Worm (Caenorhabditis elegans) whole organism, young adult: ENCODE results near the gene T02C12.5.
A peak's percentile ranks its signal among the peaks of the same experiment; 100 is the strongest.

Experiments used
- B0019.2 ChIP-seq: fragments of 200-800 bp; sonication (Bioruptor generic); conservative IDR thresholded peaks from 2 replicates; pipeline ENCODE4 v1.3.6; 2022; ENCODE audit warnings: missing genetic modification reagents, missing genetic modification characterization, missing compliant biosample characterization
- B0261.1 ChIP-seq: sonication (generic microtip); optimal IDR thresholded peaks from 2 replicates; lab custom pipeline; 2016; ENCODE audit warnings: mild to moderate bottlenecking, missing genetic modification characterization, moderate library complexity, missing compliant biosample characterization
- C17E4.6 ChIP-seq: fragments of 200-800 bp; sonication (Bioruptor generic); IDR thresholded peaks from 2 replicates; pipeline ENCODE4 v1.3.6; 2022; ENCODE audit warnings: missing genetic modification reagents, missing genetic modification characterization, missing compliant biosample characterization
- F37B4.10 ChIP-seq: fragments of 200-800 bp; sonication (Bioruptor generic); IDR thresholded peaks from 2 replicates; pipeline ENCODE4 v1.3.6; 2022; ENCODE audit warnings: missing genetic modification characterization, missing compliant biosample characterization
- F39B2.1 ChIP-seq: fragments of 200-800 bp; sonication (Bioruptor generic); IDR thresholded peaks from 2 replicates; pipeline ENCODE4 v1.3.6; 2022; ENCODE audit warnings: missing genetic modification reagents, missing genetic modification characterization, missing compliant biosample characterization
- F55B11.4 ChIP-seq: sonication (generic microtip); optimal IDR thresholded peaks from 2 replicates; lab custom pipeline; 2016; ENCODE audit warnings: missing compliant biosample characterization, missing genetic modification characterization, borderline replicate concordance; ENCODE audit not compliant: insufficient read depth
- F57C9.4 ChIP-seq: sonication (generic microtip); optimal IDR thresholded peaks from 2 replicates; lab custom pipeline; 2017; ENCODE audit warnings: mild to moderate bottlenecking, missing genetic modification characterization, missing compliant biosample characterization
- K11D2.4 ChIP-seq: fragments of 200-800 bp; sonication (Bioruptor generic); IDR thresholded peaks from 2 replicates; pipeline ENCODE4 v1.3.6; 2022; ENCODE audit warnings: missing genetic modification reagents, missing genetic modification characterization, missing compliant biosample characterization
- K12H6.12 ChIP-seq: fragments of 200-800 bp; sonication (Bioruptor generic); optimal IDR thresholded peaks from 2 replicates; lab custom pipeline; 2018; ENCODE audit warnings: mild to moderate bottlenecking, missing genetic modification characterization, missing compliant biosample characterization
- Y53F4B.3 ChIP-seq: fragments of 200-800 bp; sonication (Bioruptor generic); IDR thresholded peaks from 2 replicates; pipeline ENCODE4 v1.3.6; 2022; ENCODE audit warnings: missing genetic modification reagents, missing genetic modification characterization, missing compliant biosample characterization
- Y53G8AR.9 ChIP-seq: fragments of 200-800 bp; sonication (Bioruptor generic); conservative IDR thresholded peaks from 2 replicates; pipeline ENCODE4 v1.3.6; 2022; ENCODE audit warnings: missing genetic modification reagents, missing genetic modification characterization, missing compliant biosample characterization
- Y67H2A.10 ChIP-seq: fragments of 200-800 bp; sonication (Bioruptor generic); conservative IDR thresholded peaks from 2 replicates; pipeline ENCODE4 v1.3.6; 2022; ENCODE audit warnings: missing genetic modification reagents, missing genetic modification characterization, missing compliant biosample characterization
- ZK185.1 ChIP-seq: sonication (generic microtip); optimal IDR thresholded peaks from 2 replicates; lab custom pipeline; 2016; ENCODE audit warnings: mild to moderate bottlenecking, missing genetic modification characterization, missing compliant biosample characterization; ENCODE audit not compliant: poor library complexity, severe bottlenecking
- akir-1 ChIP-seq: fragments of 200-800 bp; sonication (Bioruptor generic); optimal IDR thresholded peaks from 2 replicates; lab custom pipeline; 2018; ENCODE audit warnings: mild to moderate bottlenecking, missing genetic modification characterization, moderate library complexity, missing compliant biosample characterization
- ama-1 ChIP-seq, 3 experiments: fragments of 150-350 bp in 1 of 3; sonication (generic microtip) in 2 of 3; optimal IDR thresholded peaks; 2 replicates each; lab custom pipeline; 2014 to 2018; ENCODE audit warnings: missing biosample characterization in 2 of 3, missing genetic modification characterization in 2 of 3, missing genetic modification reagents in 2 of 3
- athp-1 ChIP-seq: sonication (generic microtip); optimal IDR thresholded peaks from 2 replicates; lab custom pipeline; 2017; ENCODE audit warnings: mild to moderate bottlenecking, missing genetic modification characterization, missing compliant biosample characterization
- attf-3 ChIP-seq: fragments of 200-800 bp; sonication (Bioruptor generic); conservative IDR thresholded peaks from 2 replicates; pipeline ENCODE4 v1.3.6; 2022; ENCODE audit warnings: missing genetic modification reagents, missing genetic modification characterization, missing compliant biosample characterization
- attf-5 ChIP-seq: fragments of 200-800 bp; sonication (Bioruptor generic); optimal IDR thresholded peaks from 2 replicates; lab custom pipeline; 2018; ENCODE audit warnings: mild to moderate bottlenecking, missing genetic modification characterization, missing compliant biosample characterization
- attf-6 ChIP-seq: fragments of 200-800 bp; sonication (Bioruptor generic); IDR thresholded peaks from 2 replicates; pipeline ENCODE4 v1.3.6; 2022; ENCODE audit warnings: missing genetic modification reagents, missing genetic modification characterization, missing compliant biosample characterization
- cebp-2 ChIP-seq: fragments of 200-800 bp; sonication (Bioruptor generic); IDR thresholded peaks from 2 replicates; pipeline ENCODE4 v1.3.6; 2022; ENCODE audit warnings: missing genetic modification characterization, missing compliant biosample characterization
- ceh-58 ChIP-seq: fragments of 200-800 bp; sonication (Bioruptor generic); IDR thresholded peaks from 2 replicates; pipeline ENCODE4 v1.3.6; 2022; ENCODE audit warnings: missing genetic modification characterization, missing compliant biosample characterization
- ceh-91 ChIP-seq: fragments of 200-800 bp; sonication (Bioruptor generic); IDR thresholded peaks from 2 replicates; pipeline ENCODE4 v1.3.6; 2022; ENCODE audit warnings: missing genetic modification reagents, missing genetic modification characterization, missing compliant biosample characterization
- egl-18 ChIP-seq: fragments of 200-800 bp; sonication (Bioruptor generic); IDR thresholded peaks from 2 replicates; pipeline ENCODE4 v1.3.6; 2022; ENCODE audit warnings: missing genetic modification reagents, missing genetic modification characterization, missing compliant biosample characterization
- ets-4 ChIP-seq: fragments of 200-800 bp; sonication (Bioruptor generic); optimal IDR thresholded peaks from 2 replicates; lab custom pipeline; 2018; ENCODE audit warnings: mild to moderate bottlenecking, missing genetic modification characterization, missing compliant biosample characterization
- him-1 ChIP-seq: sonication (generic microtip); optimal IDR thresholded peaks from 2 replicates; lab custom pipeline; 2016; ENCODE audit warnings: missing genotype, missing genetic modification reagents, missing genetic modification characterization, missing compliant biosample characterization
- hsf-1 ChIP-seq: fragments of 200-800 bp; sonication (Bioruptor generic); IDR thresholded peaks from 2 replicates; pipeline ENCODE4 v1.3.6; 2022; ENCODE audit warnings: missing genetic modification reagents, missing genetic modification characterization, missing compliant biosample characterization
- lin-26 ChIP-seq: fragments of 200-800 bp; sonication (Bioruptor generic); IDR thresholded peaks from 2 replicates; pipeline ENCODE4 v1.3.6; 2022; ENCODE audit warnings: missing genetic modification reagents, missing genetic modification characterization, missing compliant biosample characterization
- lin-40 ChIP-seq: sonication (generic microtip); optimal IDR thresholded peaks from 2 replicates; lab custom pipeline; 2016; ENCODE audit warnings: missing genetic modification characterization, mild to moderate bottlenecking, missing compliant biosample characterization, missing genotype, missing genetic modification reagents
- lir-1 ChIP-seq: fragments of 200-800 bp; sonication (Bioruptor generic); conservative IDR thresholded peaks from 2 replicates; pipeline ENCODE4 v1.3.6; 2022; ENCODE audit warnings: missing genetic modification reagents, missing genetic modification characterization, missing compliant biosample characterization
- lsl-1 ChIP-seq: fragments of 200-800 bp; sonication (Bioruptor generic); optimal IDR thresholded peaks from 2 replicates; lab custom pipeline; 2018; ENCODE audit warnings: mild to moderate bottlenecking, missing genetic modification characterization, moderate library complexity, missing compliant biosample characterization
- madf-10 ChIP-seq: sonication (generic microtip); optimal IDR thresholded peaks from 2 replicates; lab custom pipeline; 2016; ENCODE audit warnings: mild to moderate bottlenecking, missing genetic modification characterization, missing compliant biosample characterization
- mcd-1 ChIP-seq: fragments of 200-800 bp; sonication (Bioruptor generic); IDR thresholded peaks from 2 replicates; pipeline ENCODE4 v1.3.6; 2022; ENCODE audit warnings: missing genetic modification reagents, missing genetic modification characterization, missing compliant biosample characterization
- nfya-2 ChIP-seq: fragments of 200-800 bp; sonication (Bioruptor generic); IDR thresholded peaks from 2 replicates; pipeline ENCODE4 v1.3.6; 2022; ENCODE audit warnings: missing genetic modification reagents, missing genetic modification characterization, missing compliant biosample characterization
- nhr-90 ChIP-seq: sonication (generic microtip); optimal IDR thresholded peaks from 2 replicates; lab custom pipeline; 2016; ENCODE audit warnings: missing genotype, mild to moderate bottlenecking, missing genetic modification characterization, missing compliant biosample characterization
- pha-4 ChIP-seq: fragments of 150-350 bp; sonication (generic microtip); optimal IDR thresholded peaks from 2 replicates; lab custom pipeline; 2014; ENCODE audit warnings: missing biosample characterization, missing genetic modification reagents, missing genetic modification characterization
- sdz-38 ChIP-seq: sonication (generic microtip); optimal IDR thresholded peaks from 2 replicates; lab custom pipeline; 2016; ENCODE audit warnings: missing genotype, missing genetic modification characterization, missing compliant biosample characterization
- snpc-1.3 ChIP-seq: sonication (generic microtip); optimal IDR thresholded peaks from 2 replicates; lab custom pipeline; 2017; ENCODE audit warnings: missing genetic modification characterization, mild to moderate bottlenecking, missing compliant biosample characterization, antibody characterized with exemption, moderate library complexity, missing genotype, missing genetic modification reagents; ENCODE audit not compliant: insufficient read depth
- snpc-4 ChIP-seq, 5 experiments: fragments of 150-350 bp in 1 of 5; sonication (generic microtip) in 4 of 5; optimal IDR thresholded peaks; 2 replicates each; lab custom pipeline; 2014 to 2018; ENCODE audit warnings: missing genetic modification characterization in 5 of 5, missing biosample characterization in 3 of 5, antibody characterized with exemption in 2 of 5, mild to moderate bottlenecking in 2 of 5, missing compliant biosample characterization in 2 of 5, missing genotype in 2 of 5, moderate library complexity in 2 of 5, missing genetic modification reagents in 1 of 5
- sptf-2 ChIP-seq: fragments of 200-800 bp; sonication (Bioruptor generic); optimal IDR thresholded peaks from 2 replicates; lab custom pipeline; 2018; ENCODE audit warnings: mild to moderate bottlenecking, missing genetic modification characterization, missing compliant biosample characterization
- tbp1 ChIP-seq: fragments of 200-800 bp; sonication (Bioruptor generic); optimal IDR thresholded peaks from 2 replicates; lab custom pipeline; 2018; ENCODE audit warnings: mild to moderate bottlenecking, missing genetic modification characterization, missing compliant biosample characterization
- xnd-1 ChIP-seq: sonication (generic microtip); optimal IDR thresholded peaks from 2 replicates; lab custom pipeline; 2016; ENCODE audit warnings: missing genotype, missing genetic modification reagents, missing genetic modification characterization, missing compliant biosample characterization
- ztf-18 ChIP-seq: sonication (generic microtip); optimal IDR thresholded peaks from 2 replicates; lab custom pipeline; 2016; ENCODE audit warnings: missing genotype, mild to moderate bottlenecking, missing genetic modification characterization, missing compliant biosample characterization
- ztf-3 ChIP-seq: fragments of 200-800 bp; sonication (Bioruptor generic); optimal IDR thresholded peaks from 2 replicates; lab custom pipeline; 2018; ENCODE audit warnings: mild to moderate bottlenecking, missing genetic modification characterization, missing compliant biosample characterization
- ztf-6 ChIP-seq: fragments of 200-800 bp; sonication (Bioruptor generic); IDR thresholded peaks from 2 replicates; pipeline ENCODE4 v1.3.6; 2022; ENCODE audit warnings: missing genetic modification reagents, missing genetic modification characterization, missing compliant biosample characterization

Gene T02C12.5

DNA sequence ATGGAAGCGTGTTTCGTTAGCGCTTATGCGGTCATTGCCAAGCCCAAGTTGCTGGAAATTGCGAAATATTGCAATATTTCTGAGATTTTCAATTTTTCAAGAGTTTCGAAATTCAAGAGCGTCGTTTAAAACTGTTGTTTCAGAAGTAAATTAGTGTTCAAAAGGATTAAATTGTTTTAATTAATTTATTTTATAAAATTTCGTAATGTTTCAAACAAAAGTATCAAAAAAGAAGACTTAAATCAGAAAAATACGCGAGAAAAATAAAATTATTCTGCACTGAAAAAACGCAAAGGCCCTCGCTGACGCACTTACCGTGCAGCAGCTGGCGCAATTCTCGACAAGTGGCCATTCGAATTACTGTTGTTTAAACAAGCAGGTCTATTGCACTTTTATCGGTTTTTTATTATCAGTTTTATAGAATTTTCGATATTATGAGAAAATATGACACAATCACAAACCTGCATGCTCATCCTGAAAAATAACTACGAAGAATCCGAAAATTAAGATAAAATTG is 23.8 kb downstream of the T02C12.5 start, which contains the start of gene tif-1A (continued):
- TF ChIP-seq C17E4.6 (GFP tag; lab: Robert Waterston, UW) (no peak), attf-3 (GFP tag; lab: Robert Waterston, UW) (no peak), lir-1 (GFP tag; lab: Robert Waterston, UW) (peak; percentile 66; the same call in 1 of the 2 replicates), F39B2.1 (GFP tag; lab: Robert Waterston, UW) (no peak), sdz-38 (tag; lab: Kevin White, UChicago) (no peak), snpc-4 (GFP tag; optimal IDR thresholded peaks at IDR 0.05; lab: Kevin White, UChicago) (peak; percentile 12), snpc-4 (tag; optimal IDR thresholded peaks at IDR 0.05; lab: Kevin White, UChicago) (peak; percentile 58 to 72 (median 64)), tbp1 (GFP tag; lab: Kevin White, UChicago) (peak; percentile 62), madf-10 (tag; lab: Kevin White, UChicago) (peak; percentile 49), B0019.2 (GFP tag; lab: Robert Waterston, UW) (no peak), mcd-1 (GFP tag; lab: Robert Waterston, UW) (peak; percentile 83), sptf-2 (GFP tag; lab: Kevin White, UChicago) (no peak), F57C9.4 (no peak), lsl-1 (GFP tag; lab: Kevin White, UChicago) (peak; percentile 72), nfya-2 (GFP tag; lab: Robert Waterston, UW) (no peak), Y53G8AR.9 (peak; percentile 89), ceh-58 (GFP tag; lab: Robert Waterston, UW) (no peak), K11D2.4 (GFP tag; lab: Robert Waterston, UW) (peak; percentile 58; the same call in 1 of the 2 replicates), hsf-1 (peak; percentile 70), attf-5 (GFP tag; lab: Kevin White, UChicago) (peak; percentile 88), ama-1 (optimal IDR thresholded peaks at IDR 0.05; lab: Kevin White, UChicago) (no peak), ama-1 (GFP tag; optimal IDR thresholded peaks at IDR 0.05; lab: Kevin White, UChicago) (no peak), cebp-2 (GFP tag; lab: Robert Waterston, UW) (no peak), athp-1 (tag; lab: Kevin White, UChicago) (no peak), pha-4 (tag; lab: Kevin White, UChicago) (peak; percentile 56), ztf-18 (tag; lab: Kevin White, UChicago) (peak; percentile 97), ztf-3 (no peak), nhr-90 (tag; lab: Kevin White, UChicago) (peak; percentile 50), ZK185.1 (peak; percentile 66), B0261.1 (tag; lab: Kevin White, UChicago) (no peak), Y53F4B.3 (GFP tag; lab: Robert Waterston, UW) (no peak), snpc-1.3 (tag; lab: Kevin White, UChicago) (no peak), him-1 (tag; lab: Kevin White, UChicago) (peak; percentile 43), egl-18 (GFP tag; lab: Robert Waterston, UW) (no peak), lin-26 (GFP tag; lab: Robert Waterston, UW) (no peak), F37B4.10 (GFP tag; lab: Robert Waterston, UW) (no peak), Y67H2A.10 (GFP tag; lab: Robert Waterston, UW) (no peak), attf-6 (GFP tag; lab: Robert Waterston, UW) (no peak), akir-1 (no peak), ceh-91 (GFP tag; lab: Robert Waterston, UW) (peak; percentile 40; the same call in 1 of the 2 replicates), ets-4 (no peak), F55B11.4 (tag; lab: Kevin White, UChicago) (no peak), lin-40 (tag; lab: Kevin White, UChicago) (peak; percentile 78), K12H6.12 (tag; lab: Kevin White, UChicago) (peak; percentile 26), xnd-1 (tag; lab: Kevin White, UChicago) (peak; percentile 19), ztf-6 (no peak)
